Worm (Caenorhabditis elegans) whole organism, late embryonic: Measurements from ENCODE around the gene F42A9.6.

Source experiments
- C08G9.2 ChIP-seq: sonication (generic microtip); optimal IDR thresholded peaks from 2 replicates; lab custom pipeline; 2016; ENCODE audit warnings: mild to moderate bottlenecking, missing genetic modification characterization, moderate library complexity, missing compliant biosample characterization
- C38D4.7 ChIP-seq: fragments of 200-800 bp; sonication (Bioruptor generic); optimal IDR thresholded peaks from 2 replicates; lab custom pipeline; 2018; ENCODE audit warnings: mild to moderate bottlenecking, missing genetic modification characterization, moderate library complexity, missing compliant biosample characterization
- T23F11.4 ChIP-seq: fragments of 200-800 bp; sonication (Bioruptor generic); optimal IDR thresholded peaks from 2 replicates; lab custom pipeline; 2018; ENCODE audit warnings: mild to moderate bottlenecking, missing genetic modification characterization, missing compliant biosample characterization
- Y22D7AL.16 ChIP-seq: sonication (generic microtip); optimal IDR thresholded peaks from 2 replicates; lab custom pipeline; 2016; ENCODE audit warnings: missing genetic modification characterization, missing compliant biosample characterization
- ahr-1 ChIP-seq: sonication (generic microtip); optimal IDR thresholded peaks from 2 replicates; lab custom pipeline; 2016; ENCODE audit warnings: missing genetic modification characterization, missing compliant biosample characterization
- ama-1 ChIP-seq: fragments of 150-350 bp; optimal IDR thresholded peaks from 2 replicates; lab custom pipeline; 2014
- ceh-2 ChIP-seq: sonication (generic microtip); optimal IDR thresholded peaks from 2 replicates; lab custom pipeline; 2016; ENCODE audit warnings: missing genotype, missing genetic modification characterization, missing compliant biosample characterization
- ceh-30 ChIP-seq: fragments of 150-350 bp; optimal IDR thresholded peaks from 2 replicates; lab custom pipeline; 2014; ENCODE audit warnings: missing biosample characterization, missing genetic modification characterization
- ceh-31 ChIP-seq: sonication (generic microtip); optimal IDR thresholded peaks from 2 replicates; lab custom pipeline; 2016; ENCODE audit warnings: missing genetic modification characterization, missing compliant biosample characterization
- ceh-45 ChIP-seq: fragments of 200-800 bp; sonication (Bioruptor generic); IDR thresholded peaks from 2 replicates; pipeline ENCODE4 v1.3.6; 2022; ENCODE audit warnings: missing genetic modification reagents, missing genetic modification characterization, missing compliant biosample characterization
- ceh-48 ChIP-seq: sonication (generic microtip); optimal IDR thresholded peaks from 2 replicates; lab custom pipeline; 2016; ENCODE audit warnings: missing genetic modification characterization, inconsistent platforms, missing compliant biosample characterization
- ceh-9 ChIP-seq: sonication (generic microtip); optimal IDR thresholded peaks from 2 replicates; lab custom pipeline; 2016; ENCODE audit warnings: mild to moderate bottlenecking, missing genetic modification characterization, inconsistent platforms, missing compliant biosample characterization
- che-1 ChIP-seq: sonication (generic microtip); optimal IDR thresholded peaks from 2 replicates; lab custom pipeline; 2016; ENCODE audit warnings: mild to moderate bottlenecking, missing genetic modification characterization, missing compliant biosample characterization
- dve-1 ChIP-seq: sonication (generic microtip); optimal IDR thresholded peaks from 2 replicates; lab custom pipeline; 2017; ENCODE audit warnings: antibody characterized with exemption, mild to moderate bottlenecking, missing genetic modification characterization, missing compliant biosample characterization
- elt-2 ChIP-seq: sonication (generic microtip); optimal IDR thresholded peaks from 2 replicates; lab custom pipeline; 2016; ENCODE audit warnings: missing genetic modification reagents, missing genetic modification characterization, missing compliant biosample characterization
- elt-4 ChIP-seq: sonication (generic microtip); optimal IDR thresholded peaks from 2 replicates; lab custom pipeline; 2016; ENCODE audit warnings: missing genetic modification characterization, missing compliant biosample characterization
- eyg-1 ChIP-seq: sonication (generic microtip); optimal IDR thresholded peaks from 2 replicates; lab custom pipeline; 2016; ENCODE audit warnings: missing genotype, missing genetic modification characterization, missing compliant biosample characterization
- fax-1 ChIP-seq: sonication (generic microtip); optimal IDR thresholded peaks from 2 replicates; lab custom pipeline; 2016; ENCODE audit warnings: missing genotype, missing genetic modification characterization, missing compliant biosample characterization
- fkh-6 ChIP-seq: sonication (generic microtip); optimal IDR thresholded peaks from 2 replicates; lab custom pipeline; 2016; ENCODE audit warnings: missing genetic modification characterization, missing compliant biosample characterization
- hlh-13 ChIP-seq: fragments of 200-800 bp; sonication (Bioruptor generic); optimal IDR thresholded peaks from 2 replicates; lab custom pipeline; 2018; ENCODE audit warnings: mild to moderate bottlenecking, missing genetic modification characterization, missing compliant biosample characterization
- hlh-30 ChIP-seq: sonication (generic microtip); optimal IDR thresholded peaks from 2 replicates; lab custom pipeline; 2017; ENCODE audit warnings: antibody characterized with exemption, missing genetic modification characterization, missing compliant biosample characterization; ENCODE audit not compliant: insufficient read depth
- hlh-6 ChIP-seq: sonication (generic microtip); optimal IDR thresholded peaks from 2 replicates; lab custom pipeline; 2016; ENCODE audit warnings: missing genotype, missing genetic modification characterization, missing compliant biosample characterization
- lim-6 ChIP-seq: sonication (generic microtip); optimal IDR thresholded peaks from 2 replicates; lab custom pipeline; 2016; ENCODE audit warnings: missing genetic modification characterization, missing compliant biosample characterization
- madf-2 ChIP-seq: sonication (generic microtip); optimal IDR thresholded peaks from 2 replicates; lab custom pipeline; 2017; ENCODE audit warnings: missing genetic modification characterization, missing compliant biosample characterization
- nhr-11 ChIP-seq: fragments of 150-350 bp; optimal IDR thresholded peaks from 2 replicates; lab custom pipeline; 2014; ENCODE audit warnings: missing biosample characterization, missing genetic modification characterization
- nhr-232 ChIP-seq: sonication (generic microtip); optimal IDR thresholded peaks from 2 replicates; lab custom pipeline; 2016; ENCODE audit warnings: missing genetic modification characterization, missing compliant biosample characterization
- npax-4 ChIP-seq: sonication (generic microtip); optimal IDR thresholded peaks from 2 replicates; lab custom pipeline; 2016; ENCODE audit warnings: missing genetic modification characterization, missing compliant biosample characterization
- odd-2 ChIP-seq: sonication (generic microtip); optimal IDR thresholded peaks from 2 replicates; lab custom pipeline; 2017; ENCODE audit warnings: antibody characterized with exemption, mild to moderate bottlenecking, missing genetic modification characterization, missing compliant biosample characterization
- pag-3 ChIP-seq: sonication (generic microtip); optimal IDR thresholded peaks from 2 replicates; lab custom pipeline; 2016; ENCODE audit warnings: missing compliant biosample characterization, missing genetic modification characterization, borderline replicate concordance
- pat-9 ChIP-seq: fragments of 200-800 bp; sonication (Bioruptor generic); optimal IDR thresholded peaks from 2 replicates; lab custom pipeline; 2018; ENCODE audit warnings: mild to moderate bottlenecking, missing genetic modification characterization, moderate library complexity, missing compliant biosample characterization
- pax-1 ChIP-seq: fragments of 150-350 bp; optimal IDR thresholded peaks from 2 replicates; lab custom pipeline; 2014; ENCODE audit warnings: missing biosample characterization, missing genetic modification characterization
- pha-2 ChIP-seq: sonication (generic microtip); optimal IDR thresholded peaks from 2 replicates; lab custom pipeline; 2017; ENCODE audit warnings: mild to moderate bottlenecking, missing genetic modification characterization, missing compliant biosample characterization
- pha-4 ChIP-seq: fragments of 150-350 bp; optimal IDR thresholded peaks from 2 replicates; lab custom pipeline; 2018; ENCODE audit warnings: missing biosample characterization, missing genetic modification reagents, missing genetic modification characterization
- pqm-1 ChIP-seq: sonication (generic microtip); optimal IDR thresholded peaks from 2 replicates; lab custom pipeline; 2016; ENCODE audit warnings: missing genetic modification characterization, missing compliant biosample characterization
- ref-2 ChIP-seq: sonication (generic microtip); optimal IDR thresholded peaks from 2 replicates; lab custom pipeline; 2016; ENCODE audit warnings: missing genetic modification characterization, missing compliant biosample characterization
- rnt-1 ChIP-seq: sonication (generic microtip); optimal IDR thresholded peaks from 2 replicates; lab custom pipeline; 2016; ENCODE audit warnings: missing genetic modification characterization, missing compliant biosample characterization
- sdc-2 ChIP-seq: sonication (generic microtip); optimal IDR thresholded peaks from 2 replicates; lab custom pipeline; 2016; ENCODE audit warnings: missing genotype, missing genetic modification characterization, missing compliant biosample characterization
- sox-2 ChIP-seq: fragments of 200-800 bp; sonication (Bioruptor generic); IDR thresholded peaks from 2 replicates; pipeline ENCODE4 v1.3.6; 2022; ENCODE audit warnings: missing genetic modification reagents, missing genetic modification characterization, missing compliant biosample characterization
- tbx-2 ChIP-seq: sonication (generic microtip); optimal IDR thresholded peaks from 2 replicates; lab custom pipeline; 2016; ENCODE audit warnings: missing genetic modification characterization, missing compliant biosample characterization
- unc-42 ChIP-seq: sonication (generic microtip); optimal IDR thresholded peaks from 2 replicates; lab custom pipeline; 2016; ENCODE audit warnings: missing genotype, missing genetic modification characterization, missing compliant biosample characterization
- unc-55 ChIP-seq: sonication (generic microtip); optimal IDR thresholded peaks from 2 replicates; lab custom pipeline; 2017; ENCODE audit warnings: missing biosample characterization, missing genetic modification reagents, missing genetic modification characterization
- unc-86 ChIP-seq: sonication (generic microtip); optimal IDR thresholded peaks from 2 replicates; lab custom pipeline; 2016; ENCODE audit warnings: missing genetic modification characterization, missing compliant biosample characterization
- zip-5 ChIP-seq: sonication (generic microtip); optimal IDR thresholded peaks from 2 replicates; lab custom pipeline; 2016; ENCODE audit warnings: missing genetic modification characterization, missing compliant biosample characterization

The F42A9.6 gene

ce11 chrIV:8608204-8608603, 830 bp upstream of the F42A9.6 start:
- TF ChIP-seq ama-1 (lab: Kevin White, UChicago) (no peak), pha-4 (tag; lab: Kevin White, UChicago) (no peak), ahr-1 (tag; lab: Kevin White, UChicago) (no peak), ceh-2 (tag; lab: Kevin White, UChicago) (no peak), madf-2 (tag; lab: Kevin White, UChicago) (no peak), zip-5 (no peak), hlh-6 (tag; lab: Kevin White, UChicago) (no peak), eyg-1 (tag; lab: Kevin White, UChicago) (no peak)
- TF ChIP-seq, all 69 proteins: peak for 0

ce11 chrIV:8611886-8612542, 3.0 kb downstream of the F42A9.6 start, which contains the start of the genes F42A9.17 and cyp-33E2:
Gene F42A9.17 (minus strand): TSS chrIV:8611936.
Gene cyp-33E2 (plus strand): TSS chrIV:8612334.
- TF ChIP-seq lim-6 (tag; lab: Kevin White, UChicago) (no peak), ref-2 (no peak), ama-1 (lab: Kevin White, UChicago) (no peak)

ce11 chrIV:8614680-8615079, 5.6 kb downstream of the F42A9.6 start, which contains the start of gene cyp-33E3:
Gene cyp-33E3 (plus strand): TSS chrIV:8614995.
- no peak for TF ChIP-seq nhr-11
- no peak for TF ChIP-seq che-1 (tag; lab: Kevin White, UChicago)
- no peak for TF ChIP-seq hlh-13 (GFP tag; lab: Kevin White, UChicago)
- TF ChIP-seq dve-1 (tag; lab: Kevin White, UChicago), result no peak
- TF ChIP-seq elt-2 (tag; lab: Kevin White, UChicago), result no peak
- no peak for TF ChIP-seq ceh-31 (tag; lab: Kevin White, UChicago)
- no peak for TF ChIP-seq pha-2 (tag; lab: Kevin White, UChicago)
- no peak for TF ChIP-seq ceh-2 (tag; lab: Kevin White, UChicago)
- TF ChIP-seq sox-2, result no peak
- no peak for TF ChIP-seq C08G9.2

- TF ChIP-seq sdc-2 (tag; lab: Kevin White, UChicago), result no peak
- TF ChIP-seq rnt-1, result no peak
- TF ChIP-seq hlh-30 (tag; lab: Kevin White, UChicago), result no peak
- no peak for TF ChIP-seq ceh-31 (tag; lab: Kevin White, UChicago)
- TF ChIP-seq ceh-2 (tag; lab: Kevin White, UChicago), result no peak
- no peak for TF ChIP-seq ceh-30 (tag; lab: Kevin White, UChicago)
- no peak for TF ChIP-seq elt-4
- no peak for TF ChIP-seq unc-86 (tag; lab: Kevin White, UChicago)
- no peak for TF ChIP-seq T23F11.4
- no peak for TF ChIP-seq pax-1 (tag; lab: Kevin White, UChicago)
- no peak for TF ChIP-seq odd-2
- TF ChIP-seq hlh-13 (GFP tag; lab: Kevin White, UChicago), result no peak
- no peak for TF ChIP-seq fkh-6 (tag; lab: Kevin White, UChicago)
- TF ChIP-seq C38D4.7, result no peak
- no peak for TF ChIP-seq unc-42
- no peak for TF ChIP-seq unc-55 (GFP tag; lab: Kevin White, UChicago)
- no peak for TF ChIP-seq fax-1 (tag; lab: Kevin White, UChicago)
- no peak for TF ChIP-seq nhr-232 (tag; lab: Kevin White, UChicago)
- TF ChIP-seq sox-2, result no peak
These were observed 6.3 kb downstream of the F42A9.6 start for ce11 chrIV:8615314-8615713.

ce11 chrIV:8617047-8617446, 8.0 kb downstream of the F42A9.6 start, which contains the start of the genes F42A9.7 and F42A9.3:
Gene F42A9.7 (minus strand): TSS chrIV:8617147.
Gene F42A9.3 (plus strand): TSS chrIV:8617260.
- TF ChIP-seq pag-3 (tag; lab: Kevin White, UChicago) (no peak), ceh-45 (GFP tag; lab: Robert Waterston, UW) (no peak), hlh-13 (GFP tag; lab: Kevin White, UChicago) (no peak), hlh-30 (tag; lab: Kevin White, UChicago) (no peak), rnt-1 (no peak), nhr-11 (no peak), ceh-9 (tag; lab: Kevin White, UChicago) (no peak), Y22D7AL.16 (tag; lab: Kevin White, UChicago) (no peak), ceh-48 (tag; lab: Kevin White, UChicago) (no peak), C08G9.2 (no peak), tbx-2 (tag; lab: Kevin White, UChicago) (no peak), pqm-1 (tag; lab: Kevin White, UChicago) (no peak), pax-1 (tag; lab: Kevin White, UChicago) (no peak), madf-2 (tag; lab: Kevin White, UChicago) (no peak), npax-4 (tag; lab: Kevin White, UChicago) (no peak), che-1 (tag; lab: Kevin White, UChicago) (no peak), pat-9 (tag; lab: Kevin White, UChicago) (no peak)
